Worm (Caenorhabditis elegans): ENCODE measurements around the gene C07A4.3.
A peak's percentile ranks its signal among the peaks of the same experiment; 100 is the strongest.

Gene C07A4.3

ce11 chrX:10172004-10172584, 2.7 kb upstream of the C07A4.3 start, which contains the start of gene C07A4.2:
Gene C07A4.2 (plus strand): TSS chrX:10172198.
- no peak for TF ChIP-seq elt-4 (tag; optimal IDR thresholded peaks at IDR 0.05)
- TF ChIP-seq nhr-232 (tag; optimal IDR thresholded peaks at IDR 0.05) = no peak
- no peak for TF ChIP-seq fax-1 (tag; optimal IDR thresholded peaks at IDR 0.05)

DNA sequence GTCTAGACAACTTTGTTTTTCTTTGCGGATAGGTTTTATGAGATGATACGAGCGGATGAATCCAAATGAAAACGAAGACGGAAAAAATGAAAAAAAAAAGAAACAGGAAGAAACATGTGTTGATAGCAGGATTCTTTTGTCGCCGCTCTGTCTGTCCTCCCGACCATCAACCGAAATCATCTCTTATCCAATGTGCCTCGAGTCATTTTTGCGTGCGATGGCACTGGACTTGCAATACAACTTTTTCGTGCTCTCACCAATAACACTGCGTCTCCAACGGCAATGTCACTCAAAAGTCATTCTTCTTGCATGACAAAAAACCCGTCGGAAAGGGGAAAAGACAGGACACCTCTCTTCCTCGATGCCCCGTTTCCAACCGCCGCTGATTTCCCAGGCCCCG, 1.5 kb downstream of the C07A4.3 start, which contains the start of gene ncs-4:
Gene ncs-4 (plus strand): TSS at position 227 of the 400 bp plus-strand sequence.
- TF ChIP-seq ceh-18 (tag; optimal IDR thresholded peaks at IDR 0.05) (peak; percentile 69), dve-1 (tag; optimal IDR thresholded peaks at IDR 0.05) (no peak)

ce11 chrX:10182613-10183012, 7.8 kb downstream of the C07A4.3 start:
- no peak for TF ChIP-seq Y22D7AL.16 (tag; optimal IDR thresholded peaks at IDR 0.05)
- TF ChIP-seq hlh-30 (tag; optimal IDR thresholded peaks at IDR 0.05; ENCODE audit: insufficient read depth) = no peak
- no peak for TF ChIP-seq ceh-6 (GFP tag; optimal IDR thresholded peaks at IDR 0.05)
- no peak for TF ChIP-seq ceh-30 (tag; optimal IDR thresholded peaks at IDR 0.05)
- TF ChIP-seq hlh-8 (tag; optimal IDR thresholded peaks at IDR 0.05) = no peak
- no peak for TF ChIP-seq K02D7.2 (tag; optimal IDR thresholded peaks at IDR 0.05)
- TF ChIP-seq ceh-14 (tag; optimal IDR thresholded peaks at IDR 0.05) = no peak
- TF ChIP-seq tbx-2 (tag; optimal IDR thresholded peaks at IDR 0.05) = no peak
- TF ChIP-seq lin-11 (tag; optimal IDR thresholded peaks at IDR 0.05) = no peak

DNA sequence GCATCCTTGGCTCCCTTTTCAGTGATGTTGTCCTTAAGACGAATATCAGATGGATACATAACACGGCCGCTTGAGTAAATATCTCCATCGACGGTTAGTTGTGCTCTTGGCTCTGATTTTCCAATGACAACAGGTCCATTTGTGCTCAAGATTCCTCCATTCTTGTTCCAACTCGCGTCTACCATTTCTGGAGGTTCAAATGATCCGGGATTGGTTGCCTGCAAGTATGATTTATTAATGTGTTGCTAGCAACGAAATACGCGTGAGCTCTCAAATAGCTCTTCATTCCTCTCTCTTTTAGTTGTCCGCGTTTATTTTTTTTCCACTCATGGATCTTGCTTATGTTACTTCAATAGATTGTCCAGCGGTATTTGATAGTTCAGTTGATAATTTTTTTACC, 8.9 kb downstream of the C07A4.3 start, which contains the start of gene arrd-28:
Gene arrd-28 (plus strand): TSS at position 301 of the 400 bp plus-strand sequence.
- TF ChIP-seq lim-6 (tag; optimal IDR thresholded peaks at IDR 0.05) = no peak
- TF ChIP-seq ref-2 (tag; optimal IDR thresholded peaks at IDR 0.05) = no peak
- TF ChIP-seq unc-42 (tag; optimal IDR thresholded peaks at IDR 0.05) = no peak
- TF ChIP-seq ceh-9 (tag; optimal IDR thresholded peaks at IDR 0.05) = no peak

DNA sequence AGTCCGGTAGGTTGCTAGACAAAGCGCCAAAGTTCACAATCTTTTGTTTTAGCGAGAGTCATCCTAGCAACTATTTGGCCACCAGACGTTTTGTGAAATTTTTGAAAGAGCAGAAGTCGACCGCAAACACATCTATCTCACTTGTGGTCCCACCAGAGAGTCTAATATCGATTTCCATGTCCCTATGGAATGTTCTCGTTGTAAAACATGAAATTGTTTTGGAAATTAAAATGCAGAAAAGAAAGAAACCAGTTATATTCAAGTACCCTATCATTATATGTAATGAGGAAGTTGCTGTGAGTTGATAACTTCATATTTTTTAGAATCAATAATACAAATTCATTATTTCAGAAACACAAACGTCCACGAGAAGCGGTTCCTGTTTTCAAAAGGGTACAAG, 9.9 kb downstream of the C07A4.3 start:
- TF ChIP-seq ceh-24 (tag; optimal IDR thresholded peaks at IDR 0.05) (no peak), tbx-7 (tag; optimal IDR thresholded peaks at IDR 0.05) (no peak), ceh-34 (tag; optimal IDR thresholded peaks at IDR 0.05) (no peak), ceh-22 (tag; optimal IDR thresholded peaks at IDR 0.05) (no peak), zip-5 (tag; optimal IDR thresholded peaks at IDR 0.05) (no peak), sox-4 (tag; optimal IDR thresholded peaks at IDR 0.05) (no peak), lin-11 (tag; optimal IDR thresholded peaks at IDR 0.05) (no peak), ahr-1 (tag; optimal IDR thresholded peaks at IDR 0.05) (no peak), nfya-1 (tag; optimal IDR thresholded peaks at IDR 0.05) (no peak), elt-2 (tag; optimal IDR thresholded peaks at IDR 0.05) (no peak), pqm-1 (tag; optimal IDR thresholded peaks at IDR 0.05) (no peak), rnt-1 (tag; optimal IDR thresholded peaks at IDR 0.05) (no peak), dve-1 (tag; optimal IDR thresholded peaks at IDR 0.05) (no peak)

DNA sequence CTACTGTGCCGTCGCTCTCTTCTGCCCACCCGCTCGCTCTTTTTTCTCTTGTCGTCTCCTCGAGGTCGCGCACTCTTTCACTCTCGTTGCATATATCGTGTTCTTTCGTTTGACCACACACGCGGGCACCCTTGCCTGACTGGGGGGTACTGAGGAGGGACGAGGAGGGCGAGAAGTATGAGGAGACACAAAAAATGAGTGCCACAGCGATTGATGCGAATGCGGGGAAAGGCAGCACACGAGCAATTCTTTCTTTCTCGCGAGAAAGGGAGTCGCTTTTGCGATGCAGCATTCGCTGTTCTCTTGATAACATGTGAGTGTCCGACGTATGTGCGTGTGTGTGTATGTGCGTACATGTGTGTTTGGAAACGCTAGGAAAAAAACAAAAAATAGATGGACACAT, 13.7 kb downstream of the C07A4.3 start:
- TF ChIP-seq ceh-31 (tag; optimal IDR thresholded peaks at IDR 0.05) (peak; percentile 77), lim-6 (tag; optimal IDR thresholded peaks at IDR 0.05) (no peak), unc-3 (GFP tag; conservative IDR thresholded peaks at IDR 0.05) (no peak), unc-3 (tag; optimal IDR thresholded peaks at IDR 0.05) (no peak), ceh-24 (tag; optimal IDR thresholded peaks at IDR 0.05) (no peak), unc-86 (tag; optimal IDR thresholded peaks at IDR 0.05) (peak; percentile 32), sdc-2 (tag; optimal IDR thresholded peaks at IDR 0.05) (peak; percentile 81), dve-1 (tag; optimal IDR thresholded peaks at IDR 0.05) (no peak), ceh-19 (GFP tag; optimal IDR thresholded peaks at IDR 0.05) (no peak), ceh-6 (GFP tag; optimal IDR thresholded peaks at IDR 0.05) (peak; percentile 22), ceh-18 (tag; optimal IDR thresholded peaks at IDR 0.05) (peak; percentile 85), nhr-11 (tag; optimal IDR thresholded peaks at IDR 0.05) (no peak), ama-1 (optimal IDR thresholded peaks at IDR 0.05) (no peak), sox-4 (tag; optimal IDR thresholded peaks at IDR 0.05) (no peak), hlh-30 (tag; optimal IDR thresholded peaks at IDR 0.05; ENCODE audit: insufficient read depth) (peak; percentile 68), gmeb-2 (tag; optimal IDR thresholded peaks at IDR 0.05) (peak; percentile 10), unc-42 (tag; optimal IDR thresholded peaks at IDR 0.05) (peak; percentile 71), pha-2 (tag; optimal IDR thresholded peaks at IDR 0.05) (peak; percentile 77), ceh-22 (tag; optimal IDR thresholded peaks at IDR 0.05) (no peak), pqm-1 (tag; optimal IDR thresholded peaks at IDR 0.05) (peak; percentile 44), hlh-15 (tag; optimal IDR thresholded peaks at IDR 0.05) (no peak), ceh-14 (tag; optimal IDR thresholded peaks at IDR 0.05) (peak; percentile 61), fax-1 (tag; optimal IDR thresholded peaks at IDR 0.05) (peak; percentile 65), che-1 (tag; optimal IDR thresholded peaks at IDR 0.05) (no peak), nhr-232 (tag; optimal IDR thresholded peaks at IDR 0.05) (peak; percentile 20), hlh-6 (tag; optimal IDR thresholded peaks at IDR 0.05) (peak; percentile 91), ref-2 (tag; optimal IDR thresholded peaks at IDR 0.05) (peak; percentile 73)

All from whole organism, late embryonic.